Fruit fly (Drosophila melanogaster) whole organism, embryonic: ENCODE measurements around the gene CG12592.
A peak's percentile ranks its signal among the peaks of the same experiment; 100 is the strongest.

Experiments
- Awh ChIP-seq: fragments of 200-800 bp; sonication (Bioruptor generic); IDR thresholded peaks from 2 replicates; pipeline ENCODE4, ENCODE4 v1.3.6; 2022; ENCODE audit warnings: missing biosample characterization, missing genetic modification characterization
- CG1024 ChIP-seq: fragments of 200-800 bp; sonication (Bioruptor generic); IDR thresholded peaks from 2 replicates; pipeline ENCODE4 v1.3.6; 2022; ENCODE audit warnings: missing biosample characterization, missing genetic modification characterization
- CG10267 ChIP-seq: fragments of 200-800 bp; sonication (Bioruptor generic); optimal IDR thresholded peaks from 2 replicates; lab custom pipeline; 2018; ENCODE audit warnings: missing biosample characterization, mild to moderate bottlenecking, missing genetic modification characterization, moderate library complexity
- CG10543 ChIP-seq: fragments of 200-800 bp; sonication (Bioruptor generic); optimal IDR thresholded peaks from 3 replicates; lab custom pipeline; 2017; ENCODE audit warnings: missing biosample characterization, mild to moderate bottlenecking, missing genetic modification characterization, moderate library complexity
- CG11398 ChIP-seq: fragments of 200-800 bp; sonication (Bioruptor generic); optimal IDR thresholded peaks from 2 replicates; lab custom pipeline; 2016; ENCODE audit warnings: missing biosample characterization, missing genetic modification characterization
- CG11504 ChIP-seq: fragments of 200-800 bp; sonication (Bioruptor generic); optimal IDR thresholded peaks from 3 replicates; lab custom pipeline; 2019; ENCODE audit warnings: missing biosample characterization, mild to moderate bottlenecking, missing genetic modification characterization, moderate library complexity
- CG11696 ChIP-seq: fragments of 200-800 bp; sonication (Bioruptor generic); IDR thresholded peaks from 2 replicates; pipeline ENCODE4 v1.3.6; 2022; ENCODE audit warnings: missing biosample characterization, missing genetic modification characterization
- CG12236 ChIP-seq: fragments of 200-800 bp; sonication (Bioruptor generic); optimal IDR thresholded peaks from 2 replicates; lab custom pipeline; 2016; ENCODE audit warnings: missing biosample characterization, missing genetic modification characterization
- CG16779 ChIP-seq: fragments of 200-800 bp; sonication (Bioruptor generic); IDR thresholded peaks from 2 replicates; pipeline ENCODE4 v1.3.6; 2022; ENCODE audit warnings: missing biosample characterization, missing genetic modification characterization
- CG17829 ChIP-seq: fragments of 200-800 bp; optimal IDR thresholded peaks from 2 replicates; lab custom pipeline; 2019; ENCODE audit warnings: missing biosample characterization, mild to moderate bottlenecking, missing genetic modification characterization, moderate library complexity
- CG4820 ChIP-seq: fragments of 200-800 bp; sonication (Bioruptor generic); optimal IDR thresholded peaks from 3 replicates; lab custom pipeline; 2016; ENCODE audit warnings: missing biosample characterization, missing genetic modification characterization
- CG5245 ChIP-seq: fragments of 200-800 bp; sonication (Bioruptor generic); optimal IDR thresholded peaks from 3 replicates; lab custom pipeline; 2016; ENCODE audit warnings: missing biosample characterization, missing genetic modification characterization
- CG8388 ChIP-seq: fragments of 200-800 bp; sonication (Bioruptor generic); optimal IDR thresholded peaks from 2 replicates; lab custom pipeline; 2019; ENCODE audit warnings: missing biosample characterization, mild to moderate bottlenecking, missing genetic modification characterization, moderate library complexity
- CG9437 ChIP-seq: fragments of 200-800 bp; sonication (Bioruptor generic); optimal IDR thresholded peaks from 2 replicates; lab custom pipeline; 2018; ENCODE audit warnings: missing biosample characterization, mild to moderate bottlenecking, missing genetic modification characterization
- CTCF ChIP-seq: fragments of 200-800 bp; sonication (Bioruptor generic); optimal IDR thresholded peaks from 2 replicates; lab custom pipeline; 2017; ENCODE audit warnings: missing biosample characterization, mild to moderate bottlenecking, missing genetic modification characterization, moderate library complexity
- Gug ChIP-seq: fragments of 200-800 bp; sonication (Bioruptor generic); IDR thresholded peaks from 4 replicates; pipeline ENCODE4 v1.3.6; 2022; ENCODE audit warnings: missing biosample characterization, missing genetic modification characterization
- HLHmδ ChIP-seq: fragments of 200-800 bp; sonication (Bioruptor generic); optimal IDR thresholded peaks from 2 replicates; lab custom pipeline; 2018; ENCODE audit warnings: missing biosample characterization, mild to moderate bottlenecking, missing genetic modification characterization, moderate library complexity
- HmgZ ChIP-seq: fragments of 200-800 bp; sonication (Bioruptor generic); optimal IDR thresholded peaks from 2 replicates; lab custom pipeline; 2018; ENCODE audit warnings: missing biosample characterization, mild to moderate bottlenecking, missing genetic modification characterization
- Hr39 ChIP-seq: fragments of >200 bp; optimal IDR thresholded peaks from 2 replicates; lab custom pipeline; 2017
- Myb ChIP-seq: fragments of 200-800 bp; sonication (Bioruptor generic); optimal IDR thresholded peaks from 2 replicates; lab custom pipeline; 2016; ENCODE audit warnings: missing biosample characterization, missing genetic modification characterization
- NK7.1 ChIP-seq: fragments of 200-800 bp; sonication (Bioruptor generic); optimal IDR thresholded peaks from 3 replicates; lab custom pipeline; 2016; ENCODE audit warnings: missing biosample characterization, missing genetic modification characterization
- Nf-YA ChIP-seq: fragments of 200-800 bp; sonication (Bioruptor generic); IDR thresholded peaks from 2 replicates; pipeline ENCODE4 v1.3.6; 2022; ENCODE audit warnings: missing biosample characterization, missing genetic modification characterization
- NfI ChIP-seq: fragments of 200-800 bp; sonication (Bioruptor generic); optimal IDR thresholded peaks from 3 replicates; lab custom pipeline; 2018; ENCODE audit warnings: missing biosample characterization, mild to moderate bottlenecking, missing genetic modification characterization, moderate library complexity
- Scr ChIP-seq: fragments of 200-800 bp; sonication (Bioruptor generic); IDR thresholded peaks from 2 replicates; pipeline ENCODE4 v1.3.6; 2022; ENCODE audit warnings: missing biosample characterization, missing genetic modification characterization; ENCODE audit not compliant: partially characterized antibody
- Side ChIP-seq: fragments of 200-800 bp; sonication (Bioruptor generic); optimal IDR thresholded peaks from 2 replicates; lab custom pipeline; 2016; ENCODE audit warnings: missing biosample characterization, missing genetic modification characterization
- Sox102F ChIP-seq: fragments of 200-800 bp; sonication (Bioruptor generic); optimal IDR thresholded peaks from 2 replicates; lab custom pipeline; 2018; ENCODE audit warnings: missing biosample characterization, mild to moderate bottlenecking, missing genetic modification characterization, moderate library complexity
- Spps ChIP-seq: fragments of 200-800 bp; sonication (Bioruptor generic); optimal IDR thresholded peaks from 2 replicates; lab custom pipeline; 2018; ENCODE audit warnings: missing biosample characterization, mild to moderate bottlenecking, missing genetic modification characterization
- Usf ChIP-seq: fragments of 200-800 bp; sonication (Bioruptor generic); optimal IDR thresholded peaks from 2 replicates; lab custom pipeline; 2017; ENCODE audit warnings: missing genotype, missing biosample characterization, missing genetic modification characterization
- al ChIP-seq: fragments of 200-800 bp; sonication (Bioruptor generic); IDR thresholded peaks from 2 replicates; pipeline ENCODE4 v1.3.6; 2022; ENCODE audit warnings: missing biosample characterization, missing genetic modification characterization
- ara ChIP-seq: fragments of 200-800 bp; sonication (Bioruptor generic); IDR thresholded peaks from 2 replicates; pipeline ENCODE4 v1.3.6; 2022; ENCODE audit warnings: missing biosample characterization, missing genetic modification characterization
- bab2 ChIP-seq: fragments of 200-800 bp; sonication (Bioruptor generic); optimal IDR thresholded peaks from 2 replicates; lab custom pipeline; 2016; ENCODE audit warnings: missing biosample characterization, missing genetic modification characterization
- bowl ChIP-seq: fragments of 200-800 bp; sonication (Bioruptor generic); IDR thresholded peaks from 2 replicates; pipeline ENCODE4 v1.3.6; 2022; ENCODE audit warnings: missing biosample characterization, missing genetic modification characterization
- btn ChIP-seq: fragments of 200-800 bp; sonication (Bioruptor generic); optimal IDR thresholded peaks from 2 replicates; lab custom pipeline; 2016; ENCODE audit warnings: missing biosample characterization, missing genetic modification characterization
- cas ChIP-seq: fragments of 200-800 bp; sonication (Bioruptor generic); IDR thresholded peaks from 2 replicates; pipeline ENCODE4 v1.3.6; 2022; ENCODE audit warnings: missing biosample characterization, missing genetic modification characterization
- dysf ChIP-seq: fragments of 200-800 bp; sonication (Bioruptor generic); IDR thresholded peaks from 3 replicates; pipeline ENCODE4 v1.3.6; 2022; ENCODE audit warnings: missing biosample characterization, missing genetic modification characterization
- exex ChIP-seq: fragments of 200-800 bp; sonication (Bioruptor generic); optimal IDR thresholded peaks from 4 replicates; lab custom pipeline; 2018; ENCODE audit warnings: missing biosample characterization, mild to moderate bottlenecking, missing genetic modification characterization, moderate library complexity
- fd96Cb ChIP-seq: fragments of 200-800 bp; sonication (Bioruptor generic); optimal IDR thresholded peaks from 2 replicates; lab custom pipeline; 2018; ENCODE audit warnings: missing biosample characterization, mild to moderate bottlenecking, missing genetic modification characterization, moderate library complexity
- ftz-f1 ChIP-seq: fragments of 200-800 bp; sonication (Bioruptor generic); optimal IDR thresholded peaks from 2 replicates; lab custom pipeline; 2016; ENCODE audit warnings: missing biosample characterization, missing genetic modification characterization
- gce ChIP-seq: fragments of 200-800 bp; sonication (Bioruptor generic); IDR thresholded peaks from 3 replicates; pipeline ENCODE4 v1.3.6; 2022; ENCODE audit warnings: missing biosample characterization, missing genetic modification characterization
- gem ChIP-seq: fragments of 200-800 bp; sonication (Bioruptor generic); optimal IDR thresholded peaks from 2 replicates; lab custom pipeline; 2019; ENCODE audit warnings: missing biosample characterization, mild to moderate bottlenecking, missing genetic modification characterization, moderate library complexity
- ham ChIP-seq: fragments of 200-800 bp; sonication (Bioruptor generic); IDR thresholded peaks from 2 replicates; pipeline ENCODE4 v1.3.6; 2022; ENCODE audit warnings: missing biosample characterization, missing genetic modification characterization
- ind ChIP-seq: fragments of 200-800 bp; sonication (Bioruptor generic); optimal IDR thresholded peaks from 3 replicates; lab custom pipeline; 2016; ENCODE audit warnings: missing biosample characterization, missing genetic modification characterization
- jumu ChIP-seq: fragments of 200-800 bp; sonication (Bioruptor generic); optimal IDR thresholded peaks from 3 replicates; lab custom pipeline; 2016; ENCODE audit warnings: missing biosample characterization, missing genetic modification characterization
- luna ChIP-seq: fragments of 200-800 bp; sonication (Bioruptor generic); optimal IDR thresholded peaks from 2 replicates; lab custom pipeline; 2016; ENCODE audit warnings: missing biosample characterization, missing genetic modification characterization
- otp ChIP-seq: fragments of 200-800 bp; sonication (Bioruptor generic); IDR thresholded peaks from 3 replicates; pipeline ENCODE4, ENCODE4 v1.3.6; 2022; ENCODE audit warnings: missing biosample characterization, missing genetic modification characterization
- pum ChIP-seq: fragments of 200-800 bp; sonication (Bioruptor generic); optimal IDR thresholded peaks from 2 replicates; lab custom pipeline; 2016; ENCODE audit warnings: missing biosample characterization, missing genetic modification characterization
- ranshi ChIP-seq: fragments of 200-800 bp; sonication (Bioruptor generic); IDR thresholded peaks from 2 replicates; pipeline ENCODE4 v1.3.6; 2022; ENCODE audit warnings: missing biosample characterization, missing genetic modification characterization
- repo ChIP-seq: fragments of 200-800 bp; sonication (Bioruptor generic); optimal IDR thresholded peaks from 2 replicates; lab custom pipeline; 2016; ENCODE audit warnings: missing biosample characterization, missing genetic modification characterization
- sc ChIP-seq, 3 experiments: fragments of >200 bp in 2 of 3; fragments of 200-800 bp in 1 of 3; sonication (Bioruptor generic) in 1 of 3; optimal IDR thresholded peaks; 2 replicates in 2 of 3; 3 replicates in 1 of 3; lab custom pipeline; 2017; ENCODE audit warnings: mild to moderate bottlenecking in 1 of 3, missing biosample characterization in 1 of 3, missing genetic modification characterization in 1 of 3, missing genetic modification reagents in 1 of 3
- slp2 ChIP-seq: fragments of 200-800 bp; sonication (Bioruptor generic); optimal IDR thresholded peaks from 2 replicates; lab custom pipeline; 2016; ENCODE audit warnings: missing biosample characterization, missing genetic modification characterization
- sqz ChIP-seq: fragments of 200-800 bp; sonication (Bioruptor generic); optimal IDR thresholded peaks from 3 replicates; lab custom pipeline; 2018; ENCODE audit warnings: missing biosample characterization, mild to moderate bottlenecking, missing genetic modification characterization
- trh ChIP-seq: fragments of 200-800 bp; sonication (Bioruptor generic); optimal IDR thresholded peaks from 2 replicates; lab custom pipeline; 2016; ENCODE audit warnings: missing biosample characterization, missing genetic modification characterization
- vfl ChIP-seq: fragments of 200-800 bp; sonication (Bioruptor generic); optimal IDR thresholded peaks from 2 replicates; lab custom pipeline; 2016; ENCODE audit warnings: missing biosample characterization, missing genetic modification characterization

The CG12592 gene

DNA sequence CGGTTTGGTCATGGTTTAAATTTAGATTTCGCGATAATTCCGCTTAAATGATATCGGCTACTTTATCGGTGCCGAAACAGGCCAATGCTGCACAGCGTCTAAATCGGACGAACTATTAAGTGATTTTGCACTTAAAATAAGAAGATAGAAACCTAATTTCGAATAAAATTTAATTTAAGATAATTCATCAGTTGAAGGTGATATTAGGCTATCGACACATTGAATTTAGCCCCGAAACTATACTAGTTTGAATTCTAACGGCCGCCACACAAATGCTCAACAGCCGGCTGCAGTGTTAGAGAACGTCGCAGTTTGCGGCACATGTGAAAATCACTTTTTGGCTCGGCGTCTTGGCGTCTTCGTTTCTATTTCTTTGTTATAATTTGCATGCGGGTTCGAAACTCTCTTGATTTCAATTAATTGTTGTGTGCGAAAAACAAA is 5.3 kb upstream of the CG12592 start, which contains the start of gene sle (continued):
- TF ChIP-seq Side (GFP tag; lab: Kevin White, UChicago) (peak; percentile 57), jumu (GFP tag; lab: Kevin White, UChicago) (no peak), bab2 (peak; percentile 21), CG4820 (peak; percentile 48), HLHmδ (GFP tag; lab: Kevin White, UChicago) (no peak), gce (GFP tag; lab: Robert Waterston, UW) (no peak), Awh (GFP tag; lab: Robert Waterston, UW) (no peak), CG11398 (no peak), repo (GFP tag; lab: Kevin White, UChicago) (peak; percentile 42), dysf (GFP tag; lab: Robert Waterston, UW) (peak; percentile 30; the same call in 1 of the 3 replicates), CG8388 (GFP tag; lab: Kevin White, UChicago) (peak; percentile 19), CG10267 (tag; lab: Kevin White, UChicago) (peak; percentile 99), Usf (no peak), Spps (tag; lab: Kevin White, UChicago) (no peak), Scr (GFP tag; lab: Robert Waterston, UW) (peak; percentile 59), gem (tag; lab: Kevin White, UChicago) (no peak), bowl (GFP tag; lab: Robert Waterston, UW) (peak; percentile 37; the same call in 1 of the 2 replicates), CG1024 (GFP tag; lab: Robert Waterston, UW) (no peak), otp (no peak), pum (peak; percentile 59), fd96Cb (tag; lab: Kevin White, UChicago) (no peak), ara (GFP tag; lab: Robert Waterston, UW) (peak; percentile 41; the same call in 1 of the 2 replicates), ind (GFP tag; lab: Kevin White, UChicago) (peak; percentile 64), NfI (GFP tag; lab: Kevin White, UChicago) (peak; percentile 55), ham (no peak), al (no peak; the same call in 1 of the 2 replicates), luna (GFP tag; lab: Kevin White, UChicago) (no peak), CG11504 (tag; lab: Kevin White, UChicago) (no peak), Nf-YA (GFP tag; lab: Robert Waterston, UW) (no peak), ftz-f1 (GFP tag; lab: Kevin White, UChicago) (no peak), Myb (GFP tag; lab: Kevin White, UChicago) (peak; percentile 99), CG17829 (tag; lab: Kevin White, UChicago) (peak; percentile 51), vfl (GFP tag; lab: Kevin White, UChicago) (peak; percentile 32), sqz (GFP tag; lab: Kevin White, UChicago) (no peak), slp2 (GFP tag; lab: Kevin White, UChicago) (no peak), CG5245 (GFP tag; lab: Kevin White, UChicago) (peak; percentile 30), Gug (no peak), CG10543 (GFP tag; lab: Kevin White, UChicago) (peak; percentile 48), Sox102F (GFP tag; lab: Kevin White, UChicago) (no peak), trh (GFP tag; lab: Kevin White, UChicago) (no peak), sc (optimal IDR thresholded peaks at IDR 0.05; lab: Kevin White, UChicago) (no peak), sc (GFP tag; optimal IDR thresholded peaks at IDR 0.05; lab: Kevin White, UChicago) (no peak), CG9437 (peak; percentile 44), exex (tag; lab: Kevin White, UChicago) (no peak), CG11696 (no peak), cas (GFP tag; lab: Robert Waterston, UW) (no peak), CG12236 (GFP tag; lab: Kevin White, UChicago) (peak; percentile 24), HmgZ (tag; lab: Kevin White, UChicago) (peak; percentile 90), ranshi (GFP tag; lab: Robert Waterston, UW) (no peak), Hr39 (lab: Kevin White, UChicago) (no peak), CG16779 (GFP tag; lab: Robert Waterston, UW) (no peak), btn (GFP tag; lab: Kevin White, UChicago) (peak; percentile 21), CTCF (GFP tag; lab: Kevin White, UChicago) (peak; percentile 63), NK7.1 (no peak)
